Worm (Caenorhabditis elegans) whole organism, L2 larva: ENCODE data around the gene abt-4.

Source experiments
- C34F6.9 ChIP-seq: fragments of 150-350 bp; optimal IDR thresholded peaks from 2 replicates; lab custom pipeline; 2014; ENCODE audit warnings: missing biosample characterization, missing genetic modification characterization
- F13H6.1 ChIP-seq: sonication (generic microtip); optimal IDR thresholded peaks from 2 replicates; lab custom pipeline; 2016; ENCODE audit warnings: missing genetic modification characterization, missing compliant biosample characterization
- Y55F3AM.14 ChIP-seq: fragments of 200-800 bp; sonication (Bioruptor generic); optimal IDR thresholded peaks from 2 replicates; lab custom pipeline; 2018; ENCODE audit warnings: mild to moderate bottlenecking, missing genetic modification characterization, missing compliant biosample characterization
- ZK546.5 ChIP-seq: sonication (generic microtip); optimal IDR thresholded peaks from 2 replicates; lab custom pipeline; 2017; ENCODE audit warnings: missing biosample characterization, missing genetic modification characterization
- aly-2 ChIP-seq: fragments of 150-350 bp; optimal IDR thresholded peaks from 2 replicates; lab custom pipeline; 2014; ENCODE audit warnings: missing biosample characterization, missing genetic modification characterization
- ama-1 ChIP-seq: fragments of 150-350 bp; optimal IDR thresholded peaks from 2 replicates; lab custom pipeline; 2018; ENCODE audit warnings: inconsistent platforms
- blmp-1 ChIP-seq: sonication (generic microtip); optimal IDR thresholded peaks from 2 replicates; lab custom pipeline; 2017; ENCODE audit warnings: missing genetic modification characterization, mild to moderate bottlenecking, missing compliant biosample characterization, antibody characterized with exemption, moderate library complexity; ENCODE audit not compliant: insufficient read depth
- ceh-16 ChIP-seq: fragments of 150-350 bp; optimal IDR thresholded peaks from 2 replicates; lab custom pipeline; 2014; ENCODE audit warnings: missing biosample characterization, missing genetic modification characterization
- dmd-4 ChIP-seq: sonication (generic microtip); optimal IDR thresholded peaks from 2 replicates; lab custom pipeline; 2017; ENCODE audit warnings: missing biosample characterization, missing genetic modification characterization
- egl-27 ChIP-seq: sonication (generic microtip); optimal IDR thresholded peaks from 3 replicates; lab custom pipeline; 2017; ENCODE audit warnings: missing biosample characterization, missing genetic modification reagents, missing genetic modification characterization
- elt-1 ChIP-seq: fragments of 150-350 bp; optimal IDR thresholded peaks from 2 replicates; lab custom pipeline; 2014; ENCODE audit warnings: missing biosample characterization, missing genetic modification characterization
- elt-3 ChIP-seq: sonication (generic microtip); optimal IDR thresholded peaks from 2 replicates; lab custom pipeline; 2017; ENCODE audit warnings: missing biosample characterization, missing genetic modification characterization
- gmeb-1 ChIP-seq: fragments of 150-350 bp; optimal IDR thresholded peaks from 2 replicates; lab custom pipeline; 2014; ENCODE audit warnings: missing biosample characterization, missing genetic modification characterization
- lin-11 ChIP-seq: fragments of 150-350 bp; sonication (generic microtip); optimal IDR thresholded peaks from 2 replicates; lab custom pipeline; 2014; ENCODE audit warnings: missing biosample characterization, missing genetic modification characterization, inconsistent platforms, mixed read lengths
- lin-13 ChIP-seq: fragments of 150-350 bp; optimal IDR thresholded peaks from 2 replicates; lab custom pipeline; 2014; ENCODE audit warnings: missing biosample characterization, missing genetic modification reagents, missing genetic modification characterization
- lin-39 ChIP-seq: fragments of 150-350 bp; optimal IDR thresholded peaks from 2 replicates; lab custom pipeline; 2014; ENCODE audit warnings: missing biosample characterization, missing genetic modification reagents, missing genetic modification characterization
- lsy-2 ChIP-seq, 2 experiments: fragments of 150-350 bp in 1 of 2; sonication (generic microtip) in 1 of 2; optimal IDR thresholded peaks; 2 replicates each; lab custom pipeline; 2014 to 2017; ENCODE audit warnings: missing biosample characterization in 2 of 2, missing genetic modification characterization in 2 of 2
- mbf-1 ChIP-seq: sonication (generic microtip); optimal IDR thresholded peaks from 2 replicates; lab custom pipeline; 2017; ENCODE audit warnings: missing biosample characterization, missing genetic modification characterization
- mdl-1 ChIP-seq, 2 experiments: fragments of 150-350 bp in 1 of 2; sonication (generic microtip) in 1 of 2; optimal IDR thresholded peaks; 2 replicates each; lab custom pipeline; 2017; ENCODE audit warnings: missing biosample characterization in 2 of 2, missing genetic modification characterization in 2 of 2
- nhr-10 ChIP-seq: sonication (generic microtip); optimal IDR thresholded peaks from 2 replicates; lab custom pipeline; 2017; ENCODE audit warnings: missing biosample characterization, missing genetic modification characterization
- nhr-11 ChIP-seq: fragments of 150-350 bp; optimal IDR thresholded peaks from 2 replicates; lab custom pipeline; 2014; ENCODE audit warnings: missing biosample characterization, missing genetic modification characterization
- nhr-12 ChIP-seq: fragments of 150-350 bp; optimal IDR thresholded peaks from 2 replicates; lab custom pipeline; 2014; ENCODE audit warnings: missing biosample characterization, missing genetic modification characterization
- nhr-129 ChIP-seq: fragments of 150-350 bp; optimal IDR thresholded peaks from 2 replicates; lab custom pipeline; 2014; ENCODE audit warnings: missing biosample characterization, missing genetic modification characterization
- nhr-21 ChIP-seq: fragments of 150-350 bp; optimal IDR thresholded peaks from 2 replicates; lab custom pipeline; 2014; ENCODE audit warnings: missing biosample characterization, missing genetic modification characterization
- nhr-23 ChIP-seq: fragments of 150-350 bp; optimal IDR thresholded peaks from 2 replicates; lab custom pipeline; 2014; ENCODE audit warnings: missing biosample characterization, missing genetic modification reagents, missing genetic modification characterization
- nhr-237 ChIP-seq: fragments of 150-350 bp; optimal IDR thresholded peaks from 2 replicates; lab custom pipeline; 2014; ENCODE audit warnings: missing biosample characterization, missing genetic modification characterization
- nhr-25 ChIP-seq: fragments of 150-350 bp; sonication (generic microtip); optimal IDR thresholded peaks from 3 replicates; lab custom pipeline; 2014; ENCODE audit warnings: missing biosample characterization, missing genetic modification characterization
- nhr-6 ChIP-seq: fragments of 150-350 bp; optimal IDR thresholded peaks from 2 replicates; lab custom pipeline; 2014; ENCODE audit warnings: missing biosample characterization, missing genetic modification characterization
- nhr-77 ChIP-seq: fragments of 150-350 bp; optimal IDR thresholded peaks from 2 replicates; lab custom pipeline; 2014; ENCODE audit warnings: missing biosample characterization, missing genetic modification characterization
- peb-1 ChIP-seq: fragments of 150-350 bp; optimal IDR thresholded peaks from 2 replicates; lab custom pipeline; 2014; ENCODE audit warnings: missing biosample characterization, missing genetic modification characterization
- sem-4 ChIP-seq: fragments of 150-350 bp; optimal IDR thresholded peaks from 2 replicates; lab custom pipeline; 2014; ENCODE audit warnings: missing biosample characterization, missing genetic modification reagents, missing genetic modification characterization
- sma-3 ChIP-seq: sonication (generic microtip); optimal IDR thresholded peaks from 2 replicates; lab custom pipeline; 2016; ENCODE audit warnings: missing genetic modification reagents, missing genetic modification characterization, missing compliant biosample characterization
- sma-9 ChIP-seq, 2 experiments: fragments of 150-350 bp in 1 of 2; sonication (generic microtip) in 1 of 2; optimal IDR thresholded peaks; 2 replicates each; lab custom pipeline; 2014 to 2016; ENCODE audit warnings: missing genetic modification characterization in 2 of 2, mild to moderate bottlenecking in 1 of 2, missing biosample characterization in 1 of 2, missing compliant biosample characterization in 1 of 2, missing genetic modification reagents in 1 of 2, moderate library complexity in 1 of 2
- snpc-4 ChIP-seq: fragments of 150-350 bp; optimal IDR thresholded peaks from 2 replicates; lab custom pipeline; 2014; ENCODE audit warnings: missing biosample characterization, missing genetic modification characterization
- unc-55 ChIP-seq: fragments of 150-350 bp; sonication (generic microtip); optimal IDR thresholded peaks from 3 replicates; lab custom pipeline; 2014; ENCODE audit warnings: missing biosample characterization, missing genetic modification reagents, missing genetic modification characterization
- zag-1 ChIP-seq: fragments of 150-350 bp; optimal IDR thresholded peaks from 2 replicates; lab custom pipeline; 2014; ENCODE audit warnings: missing biosample characterization, missing genetic modification characterization
- ztf-1 ChIP-seq: fragments of 200-800 bp; sonication (Bioruptor generic); conservative IDR thresholded peaks from 2 replicates; pipeline ENCODE4 v1.3.6; 2022; ENCODE audit warnings: missing genetic modification characterization, missing compliant biosample characterization
- ztf-11 ChIP-seq: sonication (generic microtip); optimal IDR thresholded peaks from 2 replicates; lab custom pipeline; 2017; ENCODE audit warnings: missing biosample characterization, missing genetic modification characterization
- ztf-4 ChIP-seq: fragments of 150-350 bp; optimal IDR thresholded peaks from 2 replicates; lab custom pipeline; 2014; ENCODE audit warnings: missing biosample characterization, missing genetic modification characterization

The abt-4 gene

DNA sequence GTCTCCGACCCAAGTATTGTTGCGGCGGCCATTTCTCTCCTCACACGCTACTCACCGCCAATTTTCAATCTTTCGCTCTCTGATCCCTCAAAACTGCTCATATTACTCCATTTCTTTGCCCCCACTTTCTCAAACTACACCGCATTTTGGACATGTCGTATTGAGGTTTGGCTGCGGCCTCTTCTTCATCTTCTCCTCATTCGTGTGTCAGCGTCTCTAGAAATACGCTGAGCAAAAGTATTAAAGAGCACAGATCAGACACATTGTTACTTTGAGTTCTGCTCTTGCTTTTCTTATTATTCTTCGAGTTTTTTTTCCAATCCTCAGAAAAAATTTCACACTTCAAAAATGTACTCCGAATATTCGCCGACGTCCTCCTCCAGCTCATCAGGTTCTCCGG, 10.5 kb downstream of the abt-4 start:
- TF ChIP-seq lsy-2 (tag; optimal IDR thresholded peaks at IDR 0.05; lab: Kevin White, UChicago), result no peak
- no peak for TF ChIP-seq peb-1 (tag; lab: Kevin White, UChicago)
- TF ChIP-seq C34F6.9 (tag; lab: Kevin White, UChicago), result no peak
- no peak for TF ChIP-seq egl-27 (tag; lab: Kevin White, UChicago)
- TF ChIP-seq mbf-1 (tag; lab: Kevin White, UChicago), result no peak
- TF ChIP-seq unc-55, result no peak
- no peak for TF ChIP-seq ztf-4 (tag; lab: Kevin White, UChicago)
- TF ChIP-seq nhr-77 (tag; lab: Kevin White, UChicago), result no peak
- TF ChIP-seq dmd-4 (tag; lab: Kevin White, UChicago), result no peak
- TF ChIP-seq aly-2 (tag; lab: Kevin White, UChicago), result no peak

DNA sequence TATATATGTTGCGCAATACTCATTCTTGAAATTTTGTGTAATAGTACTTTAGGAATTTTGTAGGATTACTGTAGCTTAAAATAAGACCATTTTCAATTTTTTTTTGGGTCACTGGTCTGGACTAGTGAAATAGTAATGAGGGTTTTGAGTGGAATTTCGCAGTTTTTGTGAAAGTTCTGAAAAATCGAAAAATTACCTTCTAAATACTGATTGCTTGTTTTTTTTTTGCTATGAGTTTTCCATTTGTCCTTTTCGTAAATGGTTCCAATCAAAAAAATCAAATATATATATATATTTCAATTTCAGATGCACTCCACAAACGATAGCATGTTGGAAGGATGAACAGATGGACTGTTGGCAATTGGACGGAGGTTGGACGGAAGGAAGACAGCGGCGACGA, 18.1 kb downstream of the abt-4 start, which contains the start of gene nhr-15:
Gene nhr-15 (plus strand): TSS at position 301 of the 400 bp plus-strand sequence.
- no peak for TF ChIP-seq blmp-1 (tag; lab: Kevin White, UChicago)
- no peak for TF ChIP-seq ztf-4 (tag; lab: Kevin White, UChicago)
- TF ChIP-seq C34F6.9 (tag; lab: Kevin White, UChicago), result no peak
- TF ChIP-seq snpc-4, result no peak
- no peak for TF ChIP-seq nhr-12
- no peak for TF ChIP-seq Y55F3AM.14 (GFP tag; lab: Kevin White, UChicago)
- no peak for TF ChIP-seq zag-1 (tag; lab: Kevin White, UChicago)
- no peak for TF ChIP-seq mdl-1 (tag; optimal IDR thresholded peaks at IDR 0.05; lab: Kevin White, UChicago)
- TF ChIP-seq elt-3 (tag; lab: Kevin White, UChicago), result no peak
- no peak for TF ChIP-seq egl-27 (tag; lab: Kevin White, UChicago)
- no peak for TF ChIP-seq nhr-129 (tag; lab: Kevin White, UChicago)
- TF ChIP-seq nhr-237 (tag; lab: Kevin White, UChicago), result no peak
- no peak for TF ChIP-seq ztf-11
- TF ChIP-seq nhr-21 (tag; lab: Kevin White, UChicago), result no peak
- no peak for TF ChIP-seq nhr-10
- no peak for TF ChIP-seq aly-2 (tag; lab: Kevin White, UChicago)
- no peak for TF ChIP-seq sma-9 (GFP tag; optimal IDR thresholded peaks at IDR 0.05; lab: Kevin White, UChicago)
- TF ChIP-seq sma-9 (tag; optimal IDR thresholded peaks at IDR 0.05; lab: Kevin White, UChicago), result no peak

DNA sequence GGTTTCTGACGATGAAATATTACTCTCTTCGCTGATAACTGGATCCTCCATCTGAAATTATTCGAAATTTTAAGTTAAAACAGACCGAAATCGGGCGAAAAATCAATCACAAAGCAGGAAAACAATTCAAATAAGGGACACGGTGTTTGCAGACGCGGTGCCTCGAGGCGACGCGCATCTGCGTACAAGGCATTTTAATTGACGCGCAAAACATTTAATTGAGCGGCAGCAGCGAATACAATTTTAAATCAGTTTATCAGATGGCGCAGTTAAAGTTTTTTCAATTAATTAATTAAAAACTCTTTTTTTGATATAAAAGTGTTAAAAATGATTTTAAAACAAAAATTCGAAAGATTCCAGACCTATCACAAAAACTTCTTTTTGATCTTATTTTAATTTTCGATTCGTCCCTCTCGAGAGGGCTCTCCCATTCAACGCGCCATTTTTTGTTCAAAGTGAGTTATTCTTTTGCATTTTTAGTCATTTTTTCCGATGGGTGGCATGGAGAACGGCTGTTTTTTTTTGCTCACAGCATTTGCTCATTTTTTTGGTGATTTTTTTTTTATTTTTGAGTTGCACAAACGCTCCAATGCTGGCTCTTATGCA, 18.9 kb downstream of the abt-4 start, which contains the start of gene phf-10:
Gene phf-10 (minus strand): TSS at position 81 of the 606 bp plus-strand sequence.
- TF ChIP-seq nhr-129 (tag; lab: Kevin White, UChicago) (no peak), sem-4 (tag; lab: Kevin White, UChicago) (no peak), C34F6.9 (tag; lab: Kevin White, UChicago) (no peak), nhr-23 (tag; lab: Kevin White, UChicago) (no peak), ceh-16 (tag; lab: Kevin White, UChicago) (no peak), F13H6.1 (tag; lab: Kevin White, UChicago) (no peak), nhr-21 (tag; lab: Kevin White, UChicago) (no peak), blmp-1 (tag; lab: Kevin White, UChicago) (no peak), mdl-1 (tag; optimal IDR thresholded peaks at IDR 0.05; lab: Kevin White, UChicago) (no peak), unc-55 (peak; percentile 36), snpc-4 (no peak), egl-27 (tag; lab: Kevin White, UChicago) (no peak), nhr-77 (tag; lab: Kevin White, UChicago) (no peak), sma-9 (GFP tag; optimal IDR thresholded peaks at IDR 0.05; lab: Kevin White, UChicago) (no peak), sma-9 (tag; optimal IDR thresholded peaks at IDR 0.05; lab: Kevin White, UChicago) (no peak), lin-11 (tag; lab: Kevin White, UChicago) (no peak), ztf-1 (GFP tag; lab: Robert Waterston, UW) (no peak), sma-3 (GFP tag; lab: Kevin White, UChicago) (peak; percentile 8), Y55F3AM.14 (GFP tag; lab: Kevin White, UChicago) (no peak), lin-13 (GFP tag; lab: Kevin White, UChicago) (no peak), ztf-11 (no peak), nhr-11 (tag; lab: Kevin White, UChicago) (no peak), nhr-6 (tag; lab: Kevin White, UChicago) (no peak), ama-1 (no peak), lin-39 (no peak), ZK546.5 (no peak), nhr-25 (tag; lab: Kevin White, UChicago) (no peak), lsy-2 (tag; optimal IDR thresholded peaks at IDR 0.05; lab: Kevin White, UChicago) (peak in 1 of 2 experiments; percentile 34), aly-2 (tag; lab: Kevin White, UChicago) (no peak), gmeb-1 (peak; percentile 69), peb-1 (tag; lab: Kevin White, UChicago) (no peak), elt-1 (tag; lab: Kevin White, UChicago) (no peak)
